Fruit fly (Drosophila melanogaster): ENCODE measurements around the gene CG1983.

- TF ChIP-seq Rel (GFP tag; optimal IDR thresholded peaks at IDR 0.05) (no peak), Rel (tag; optimal IDR thresholded peaks at IDR 0.05) (no peak), HLH106 (tag; optimal IDR thresholded peaks at IDR 0.05) (no peak), psq (GFP tag; optimal IDR thresholded peaks at IDR 0.05) (no peak), Myc (optimal IDR thresholded peaks at IDR 0.05) (no peak), GATAd (GFP tag; optimal IDR thresholded peaks at IDR 0.05) (no peak), h (GFP tag; optimal IDR thresholded peaks at IDR 0.05) (no peak), Abd-B (GFP tag; optimal IDR thresholded peaks at IDR 0.05) (no peak), pan (optimal IDR thresholded peaks at IDR 0.05) (no peak), Dfd (GFP tag; optimal IDR thresholded peaks at IDR 0.05) (no peak), N (GFP tag; optimal IDR thresholded peaks at IDR 0.05) (no peak)
These were observed 1.2 kb downstream of the CG1983 start for dm6 chr3R:30176314-30176713.

Measured in whole organism, wandering third instar larva.